Fruit fly (Drosophila melanogaster): ENCODE results near the gene CG32815.

The CG32815 gene

DNA sequence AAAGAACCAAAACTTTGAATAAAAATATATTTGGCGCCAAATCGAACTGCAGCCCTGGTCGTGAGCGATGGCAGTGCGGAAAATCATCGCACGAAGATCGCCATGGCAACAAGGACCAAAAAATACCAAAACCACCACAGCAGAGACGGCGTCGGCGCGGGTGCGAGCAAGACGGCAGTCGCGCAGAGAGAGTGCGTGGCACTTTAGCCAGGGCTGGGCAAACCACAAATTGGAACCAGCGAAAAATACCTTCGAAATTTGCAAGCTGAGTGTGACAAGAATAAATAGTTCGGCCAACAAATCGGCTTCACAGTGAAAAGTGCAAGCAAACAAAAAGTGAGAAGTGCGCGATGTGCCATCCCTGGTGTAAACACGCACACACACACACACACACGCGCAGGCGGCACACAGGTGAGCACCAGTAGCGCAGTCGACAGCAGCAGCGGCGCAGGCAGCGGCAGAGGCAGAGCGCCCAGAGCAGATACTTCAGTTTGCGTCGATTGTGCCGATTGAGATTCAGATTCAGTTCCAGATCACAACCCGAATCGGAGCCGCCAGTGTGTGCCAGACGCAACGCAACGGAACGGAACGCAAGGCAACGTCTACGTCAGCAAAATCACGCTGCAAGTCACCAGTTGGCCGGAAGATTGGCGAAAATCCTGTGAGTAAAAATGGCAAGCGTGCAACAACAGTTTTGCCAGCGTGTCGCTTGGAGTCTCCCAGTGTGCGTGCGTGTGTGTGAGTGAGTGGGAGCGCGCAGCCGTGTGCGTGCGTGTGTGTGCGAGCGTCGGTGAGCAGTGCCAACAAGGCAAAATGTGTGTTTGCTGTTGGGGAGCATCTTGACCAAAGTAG lies 3.0 kb downstream of the CG32815 start, which contains the start of gene TRAM (continued):
- TF ChIP-seq MBD-R2 (GFP tag; IDR thresholded peaks at IDR 0.05) (peak; percentile 99), fru (optimal IDR thresholded peaks at IDR 0.05) (no peak), CG6854 (GFP tag; optimal IDR thresholded peaks at IDR 0.05) (peak; percentile 94), hb (GFP tag; IDR thresholded peaks at IDR 0.05; ENCODE audit: partially characterized antibody) (peak; percentile 70), tap (tag; optimal IDR thresholded peaks at IDR 0.05) (peak; percentile 96), CG12769 (tag; optimal IDR thresholded peaks at IDR 0.05) (peak; percentile 99), CkIIα-i1 (GFP tag; IDR thresholded peaks at IDR 0.05) (peak; percentile 91), H15 (GFP tag; IDR thresholded peaks at IDR 0.05) (peak; percentile 99), eve (GFP tag; optimal IDR thresholded peaks at IDR 0.05) (peak in 1 of 2 experiments; percentile 89), Ravus (GFP tag; IDR thresholded peaks at IDR 0.05) (peak; percentile 96), vnd (GFP tag; IDR thresholded peaks at IDR 0.05; ENCODE audit: partially characterized antibody) (peak; percentile 69; the same call in 2 of the 3 replicates), cwo (GFP tag; optimal IDR thresholded peaks at IDR 0.05) (peak; percentile 95), ttk (GFP tag; IDR thresholded peaks at IDR 0.05) (peak; percentile 99), Doc3 (GFP tag; IDR thresholded peaks at IDR 0.05; ENCODE audit: partially characterized antibody) (peak; percentile 60; the same call in 2 of the 3 replicates), CG6689 (GFP tag; IDR thresholded peaks at IDR 0.05) (peak; percentile 99), dm (GFP tag; optimal IDR thresholded peaks at IDR 0.05) (peak; percentile 98), Sox100B (GFP tag; optimal IDR thresholded peaks at IDR 0.05) (no peak), CG2712 (tag; optimal IDR thresholded peaks at IDR 0.05) (peak; percentile 97), Nf-YB (GFP tag; optimal IDR thresholded peaks at IDR 0.05) (peak; percentile 85), CG7839 (tag; optimal IDR thresholded peaks at IDR 0.05) (peak; percentile 98), vvl (GFP tag; IDR thresholded peaks at IDR 0.05) (peak; percentile 99), BtbVII (GFP tag; optimal IDR thresholded peaks at IDR 0.05) (peak; percentile 96), CG2875 (GFP tag; optimal IDR thresholded peaks at IDR 0.05) (peak; percentile 98), CG9817 (tag; optimal IDR thresholded peaks at IDR 0.05) (peak; percentile 99), CG7786 (GFP tag; optimal IDR thresholded peaks at IDR 0.05) (peak; percentile 98), phol (tag; optimal IDR thresholded peaks at IDR 0.05) (peak; percentile 97), insv (GFP tag; optimal IDR thresholded peaks at IDR 0.05) (peak; percentile 41 to 82), Rfx (GFP tag; IDR thresholded peaks at IDR 0.05) (peak; percentile 99), dimm (GFP tag; IDR thresholded peaks at IDR 0.05) (peak; percentile 97), Usf (GFP tag; optimal IDR thresholded peaks at IDR 0.05) (peak; percentile 98), emc (GFP tag; optimal IDR thresholded peaks at IDR 0.05) (peak; percentile 95), pita (GFP tag; optimal IDR thresholded peaks at IDR 0.05) (no peak), Dip3 (GFP tag; optimal IDR thresholded peaks at IDR 0.05) (peak; percentile 97), caup (GFP tag; optimal IDR thresholded peaks at IDR 0.05; ENCODE audit: severe bottlenecking) (peak; percentile 98), Max (GFP tag; optimal IDR thresholded peaks at IDR 0.05) (peak; percentile 93), lola (GFP tag; optimal IDR thresholded peaks at IDR 0.05) (peak in 1 of 3 experiments; percentile 98), Med (GFP tag) (peak; percentile 100), D (optimal IDR thresholded peaks at IDR 0.05) (no peak), D (GFP tag; optimal IDR thresholded peaks at IDR 0.05) (peak; percentile 98), CG17361 (GFP tag; IDR thresholded peaks at IDR 0.05) (peak; percentile 97), wor (GFP tag; IDR thresholded peaks at IDR 0.05) (peak; percentile 99), CG15696 (tag; optimal IDR thresholded peaks at IDR 0.05) (peak; percentile 96), CG31441 (GFP tag; IDR thresholded peaks at IDR 0.05) (peak; percentile 96), CG13894 (tag; optimal IDR thresholded peaks at IDR 0.05) (peak; percentile 97), CG16863 (GFP tag; optimal IDR thresholded peaks at IDR 0.05) (peak; percentile 99), sisA (GFP tag; IDR thresholded peaks at IDR 0.05) (peak; percentile 99), Bdp1 (GFP tag; optimal IDR thresholded peaks at IDR 0.05) (peak; percentile 93), CG43689 (GFP tag; IDR thresholded peaks at IDR 0.05) (peak; percentile 99), CG15011 (GFP tag; optimal IDR thresholded peaks at IDR 0.05) (no peak)
